Worm (Caenorhabditis elegans): ENCODE results near the gene clec-218.

DNA sequence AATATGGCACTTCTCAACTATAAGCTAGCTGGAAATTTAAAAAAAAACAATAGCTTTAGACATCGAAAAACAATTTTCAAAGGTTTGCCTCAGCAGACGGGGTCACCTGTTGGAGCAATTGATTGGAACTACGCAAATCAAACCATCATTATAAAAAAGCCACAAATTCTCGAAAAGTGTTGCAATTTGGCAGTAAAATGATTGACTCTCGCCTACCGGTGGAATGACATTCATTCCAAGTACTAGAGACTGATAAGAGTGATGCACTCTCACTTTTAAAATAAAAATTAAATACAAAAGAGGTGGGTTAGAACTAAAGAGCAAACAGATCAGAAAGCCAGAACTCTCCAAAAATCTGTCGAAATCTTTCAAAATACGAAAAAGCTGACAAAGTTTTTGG is 22.3 kb upstream of the clec-218 start:
- TF ChIP-seq sptf-1 (tag; optimal IDR thresholded peaks at IDR 0.05) (no peak), snpc-4 (tag; optimal IDR thresholded peaks at IDR 0.05) (no peak), nhr-28 (tag; optimal IDR thresholded peaks at IDR 0.05) (no peak), unc-39 (tag; optimal IDR thresholded peaks at IDR 0.05) (no peak), nhr-237 (tag; optimal IDR thresholded peaks at IDR 0.05) (no peak), drap-1 (GFP tag; optimal IDR thresholded peaks at IDR 0.05) (no peak), unc-62 (GFP tag; optimal IDR thresholded peaks at IDR 0.05) (no peak), pha-4 (tag; optimal IDR thresholded peaks at IDR 0.05) (no peak), bed-3 (GFP tag; optimal IDR thresholded peaks at IDR 0.05) (no peak)
